Fruit fly (Drosophila melanogaster): ENCODE data around the gene Flacc.

DNA sequence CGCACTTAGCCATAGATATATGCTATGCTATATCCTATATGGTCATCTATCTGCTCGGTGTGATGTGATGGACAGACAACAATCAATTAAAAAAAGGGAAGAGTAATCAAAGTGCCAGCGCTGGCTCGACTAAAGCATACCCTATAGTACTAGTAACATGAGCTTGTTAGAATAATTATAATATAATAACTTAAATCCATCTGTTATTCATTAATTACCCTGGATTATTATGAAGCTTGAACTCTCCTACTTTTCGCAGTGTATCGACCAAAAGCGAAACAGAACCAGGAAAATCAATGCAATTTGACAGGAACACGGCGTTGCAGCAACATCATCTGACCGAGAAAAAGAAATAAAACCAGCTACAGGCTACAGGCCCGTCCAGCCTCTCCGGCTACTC lies 19.9 kb upstream of the Flacc start:
- no peak for TF ChIP-seq Myc (optimal IDR thresholded peaks at IDR 0.05)
- TF ChIP-seq psq (optimal IDR thresholded peaks at IDR 0.05): no peak
- no peak for TF ChIP-seq h (optimal IDR thresholded peaks at IDR 0.05)
- no peak for TF ChIP-seq Sin3A (optimal IDR thresholded peaks at IDR 0.05)
